Worm (Caenorhabditis elegans) whole organism, L1 larva: ENCODE results near the gene tba-8.

Experiments used
- C04F5.9 ChIP-seq: sonication (generic microtip); optimal IDR thresholded peaks from 2 replicates; lab custom pipeline; 2016; ENCODE audit warnings: missing genetic modification characterization, missing compliant biosample characterization
- C16A3.4 ChIP-seq: fragments of 150-350 bp; optimal IDR thresholded peaks from 2 replicates; lab custom pipeline; 2014; ENCODE audit warnings: missing biosample characterization, missing genetic modification characterization
- C34B4.2 ChIP-seq: sonication (generic microtip); optimal IDR thresholded peaks from 2 replicates; lab custom pipeline; 2017; ENCODE audit warnings: mild to moderate bottlenecking, missing genetic modification characterization, missing compliant biosample characterization
- F16B12.6 ChIP-seq: fragments of 150-350 bp; optimal IDR thresholded peaks from 2 replicates; lab custom pipeline; 2014; ENCODE audit warnings: missing biosample characterization, missing genetic modification characterization
- Y116A8C.19 ChIP-seq: sonication (generic microtip); optimal IDR thresholded peaks from 2 replicates; lab custom pipeline; 2016; ENCODE audit warnings: missing compliant biosample characterization, missing genetic modification characterization, borderline replicate concordance
- aha-1 ChIP-seq: fragments of 150-350 bp; optimal IDR thresholded peaks from 2 replicates; lab custom pipeline; 2014; ENCODE audit warnings: missing biosample characterization, missing genetic modification characterization
- alr-1 ChIP-seq: fragments of 200-800 bp; sonication (Bioruptor generic); optimal IDR thresholded peaks from 2 replicates; lab custom pipeline; 2018; ENCODE audit warnings: borderline replicate concordance, mild to moderate bottlenecking, missing genetic modification characterization, missing compliant biosample characterization
- aly-2 ChIP-seq: fragments of 150-350 bp; optimal IDR thresholded peaks from 2 replicates; lab custom pipeline; 2014; ENCODE audit warnings: missing biosample characterization, missing genetic modification characterization
- ama-1 ChIP-seq: fragments of 150-350 bp; optimal IDR thresholded peaks from 2 replicates; lab custom pipeline; 2014
- blmp-1 ChIP-seq: fragments of 150-350 bp; optimal IDR thresholded peaks from 2 replicates; lab custom pipeline; 2014; ENCODE audit warnings: missing biosample characterization, missing genetic modification characterization
- ceh-8 ChIP-seq: fragments of 200-800 bp; sonication (Bioruptor generic); optimal IDR thresholded peaks from 2 replicates; lab custom pipeline; 2018; ENCODE audit warnings: mild to moderate bottlenecking, missing genetic modification characterization, moderate library complexity, missing compliant biosample characterization
- ceh-82 ChIP-seq, 3 experiments: fragments of 150-350 bp in 1 of 3; sonication (generic microtip) in 2 of 3; optimal IDR thresholded peaks; 2 replicates each; lab custom pipeline; 2014 to 2017; ENCODE audit warnings: missing biosample characterization in 3 of 3, missing genetic modification characterization in 3 of 3
- ces-1 ChIP-seq: fragments of 150-350 bp; optimal IDR thresholded peaks from 2 replicates; lab custom pipeline; 2014; ENCODE audit warnings: missing biosample characterization, missing genetic modification reagents, missing genetic modification characterization
- dpl-1 ChIP-seq, 3 experiments: fragments of 150-350 bp in 2 of 3; sonication (generic microtip) in 1 of 3; optimal IDR thresholded peaks; 2 replicates each; lab custom pipeline; 2014 to 2017; ENCODE audit warnings: missing biosample characterization in 3 of 3, missing genetic modification characterization in 3 of 3, missing genetic modification reagents in 3 of 3
- dsc-1 ChIP-seq: sonication (generic microtip); optimal IDR thresholded peaks from 2 replicates; lab custom pipeline; 2016; ENCODE audit warnings: mild to moderate bottlenecking, missing genetic modification characterization, missing compliant biosample characterization
- egl-13 ChIP-seq: sonication (generic microtip); optimal IDR thresholded peaks from 2 replicates; lab custom pipeline; 2016; ENCODE audit warnings: missing genotype, missing genetic modification reagents, missing genetic modification characterization, missing compliant biosample characterization
- egl-27 ChIP-seq, 2 experiments: fragments of 150-350 bp in 1 of 2; sonication (generic microtip); optimal IDR thresholded peaks; 3 replicates each; lab custom pipeline; 2017 to 2018; ENCODE audit warnings: missing biosample characterization in 2 of 2, missing genetic modification characterization in 2 of 2, missing genetic modification reagents in 2 of 2
- elt-2 ChIP-seq: sonication (generic microtip); optimal IDR thresholded peaks from 2 replicates; lab custom pipeline; 2016; ENCODE audit warnings: missing genetic modification characterization, mild to moderate bottlenecking, inconsistent platforms, missing compliant biosample characterization, missing genetic modification reagents
- elt-3 ChIP-seq, 6 experiments: fragments of 150-350 bp in 1 of 6; sonication (generic microtip); optimal IDR thresholded peaks; 2 replicates each; lab custom pipeline; 2017 to 2018; ENCODE audit warnings: missing biosample characterization in 6 of 6, missing genetic modification characterization in 6 of 6, inconsistent platforms in 1 of 6
- ets-5 ChIP-seq: fragments of 200-800 bp; sonication (Bioruptor generic); IDR thresholded peaks from 2 replicates; pipeline ENCODE4 v1.3.6; 2022; ENCODE audit warnings: missing genetic modification characterization, missing compliant biosample characterization
- fkh-10 ChIP-seq: sonication (generic microtip); optimal IDR thresholded peaks from 2 replicates; lab custom pipeline; 2017; ENCODE audit warnings: missing biosample characterization, missing genetic modification reagents, missing genetic modification characterization
- fkh-4 ChIP-seq: sonication (generic microtip); optimal IDR thresholded peaks from 2 replicates; lab custom pipeline; 2016; ENCODE audit warnings: missing compliant biosample characterization, missing genetic modification characterization, borderline replicate concordance
- hlh-4 ChIP-seq: sonication (generic microtip); optimal IDR thresholded peaks from 2 replicates; lab custom pipeline; 2016; ENCODE audit warnings: mild to moderate bottlenecking, missing genetic modification characterization, missing compliant biosample characterization
- hpl-2 ChIP-seq: fragments of 150-350 bp; optimal IDR thresholded peaks from 2 replicates; lab custom pipeline; 2014; ENCODE audit warnings: missing biosample characterization, missing genetic modification reagents, missing genetic modification characterization
- irx-1 ChIP-seq: sonication (generic microtip); optimal IDR thresholded peaks from 2 replicates; lab custom pipeline; 2016; ENCODE audit warnings: missing genetic modification characterization, missing compliant biosample characterization
- jun-1 ChIP-seq: fragments of 150-350 bp; optimal IDR thresholded peaks from 2 replicates; lab custom pipeline; 2014; ENCODE audit warnings: missing biosample characterization, missing genetic modification reagents, missing genetic modification characterization
- lin-13 ChIP-seq: fragments of 150-350 bp; optimal IDR thresholded peaks from 2 replicates; lab custom pipeline; 2014; ENCODE audit warnings: missing biosample characterization, missing genetic modification reagents, missing genetic modification characterization
- lin-15B ChIP-seq: fragments of 150-350 bp; sonication (generic microtip); optimal IDR thresholded peaks from 3 replicates; lab custom pipeline; 2014; ENCODE audit warnings: missing biosample characterization, missing genetic modification characterization
- lin-35 ChIP-seq, 2 experiments: fragments of 150-350 bp; optimal IDR thresholded peaks; 2 replicates each; lab custom pipeline; 2014; ENCODE audit warnings: missing biosample characterization in 2 of 2, missing genetic modification characterization in 2 of 2, missing genetic modification reagents in 2 of 2
- lir-3 ChIP-seq: sonication (generic microtip); optimal IDR thresholded peaks from 2 replicates; lab custom pipeline; 2016; ENCODE audit warnings: mild to moderate bottlenecking, missing genetic modification characterization, moderate library complexity, missing compliant biosample characterization; ENCODE audit not compliant: poor library complexity
- lsy-2 ChIP-seq, 2 experiments: fragments of 150-350 bp; optimal IDR thresholded peaks; 2 replicates each; lab custom pipeline; 2014; ENCODE audit warnings: missing biosample characterization in 2 of 2, missing genetic modification characterization in 2 of 2
- mab-9 ChIP-seq: fragments of 200-800 bp; sonication (Bioruptor generic); IDR thresholded peaks from 2 replicates; pipeline ENCODE4 v1.3.6; 2022; ENCODE audit warnings: missing genetic modification reagents, missing genetic modification characterization, missing compliant biosample characterization
- mef-2 ChIP-seq: fragments of 150-350 bp; optimal IDR thresholded peaks from 2 replicates; lab custom pipeline; 2014; ENCODE audit warnings: missing biosample characterization, missing genetic modification characterization
- nhr-20 ChIP-seq: sonication (generic microtip); optimal IDR thresholded peaks from 2 replicates; lab custom pipeline; 2016; ENCODE audit warnings: mild to moderate bottlenecking, missing genetic modification characterization, missing compliant biosample characterization
- nhr-28 ChIP-seq: fragments of 150-350 bp; optimal IDR thresholded peaks from 2 replicates; lab custom pipeline; 2014; ENCODE audit warnings: missing biosample characterization, missing genetic modification characterization
- nhr-77 ChIP-seq: fragments of 150-350 bp; optimal IDR thresholded peaks from 2 replicates; lab custom pipeline; 2014; ENCODE audit warnings: missing biosample characterization, missing genetic modification characterization
- nhr-85 ChIP-seq: sonication (generic microtip); peaks from one replicate; lab custom pipeline; 2016; ENCODE audit warnings: missing genetic modification characterization, inconsistent platforms, missing compliant biosample characterization
- nhr-90 ChIP-seq: sonication (generic microtip); optimal IDR thresholded peaks from 2 replicates; lab custom pipeline; 2016; ENCODE audit warnings: mild to moderate bottlenecking, missing genetic modification characterization, missing compliant biosample characterization; ENCODE audit not compliant: poor library complexity
- pax-3 ChIP-seq: fragments of 200-800 bp; sonication (Bioruptor generic); optimal IDR thresholded peaks from 2 replicates; lab custom pipeline; 2018; ENCODE audit warnings: mild to moderate bottlenecking, missing genetic modification characterization, moderate library complexity, missing compliant biosample characterization
- pqm-1 ChIP-seq: sonication (generic microtip); optimal IDR thresholded peaks from 3 replicates; lab custom pipeline; 2017; ENCODE audit warnings: missing biosample characterization, missing genetic modification characterization
- snpc-4 ChIP-seq: fragments of 150-350 bp; optimal IDR thresholded peaks from 2 replicates; lab custom pipeline; 2014; ENCODE audit warnings: missing biosample characterization, missing genetic modification characterization
- sptf-1 ChIP-seq: fragments of 150-350 bp; optimal IDR thresholded peaks from 2 replicates; lab custom pipeline; 2014; ENCODE audit warnings: missing biosample characterization, missing genetic modification characterization
- sup-37 ChIP-seq: fragments of 200-800 bp; sonication (Bioruptor generic); optimal IDR thresholded peaks from 2 replicates; lab custom pipeline; 2018; ENCODE audit warnings: mild to moderate bottlenecking, missing genetic modification characterization, missing compliant biosample characterization
- swsn-7 ChIP-seq: sonication (generic microtip); optimal IDR thresholded peaks from 2 replicates; lab custom pipeline; 2016; ENCODE audit warnings: missing genetic modification characterization, missing compliant biosample characterization
- tbx-2 ChIP-seq: sonication (generic microtip); optimal IDR thresholded peaks from 2 replicates; lab custom pipeline; 2016; ENCODE audit warnings: missing genetic modification characterization, missing compliant biosample characterization
- unc-130 ChIP-seq: fragments of 150-350 bp; optimal IDR thresholded peaks from 2 replicates; lab custom pipeline; 2017; ENCODE audit warnings: missing biosample characterization, missing genetic modification characterization, inconsistent platforms
- unc-30 ChIP-seq: sonication (generic microtip); optimal IDR thresholded peaks from 2 replicates; lab custom pipeline; 2017; ENCODE audit warnings: missing biosample characterization, missing genetic modification characterization
- unc-62 ChIP-seq: fragments of 150-350 bp; optimal IDR thresholded peaks from 2 replicates; lab custom pipeline; 2014; ENCODE audit warnings: missing biosample characterization, missing genetic modification reagents, missing genetic modification characterization
- unc-98 ChIP-seq: fragments of 200-800 bp; sonication (Bioruptor generic); IDR thresholded peaks from 2 replicates; pipeline ENCODE4 v1.3.6; 2022; ENCODE audit warnings: missing genetic modification characterization, missing compliant biosample characterization
- xbp-1 ChIP-seq: sonication (generic microtip); optimal IDR thresholded peaks from 2 replicates; lab custom pipeline; 2016; ENCODE audit warnings: missing genetic modification characterization, missing compliant biosample characterization
- zip-4 ChIP-seq: fragments of 200-800 bp; sonication (Bioruptor generic); optimal IDR thresholded peaks from 2 replicates; lab custom pipeline; 2018; ENCODE audit warnings: mild to moderate bottlenecking, missing genetic modification characterization, moderate library complexity, missing compliant biosample characterization
- ztf-11 ChIP-seq, 2 experiments: sonication (generic microtip); optimal IDR thresholded peaks; 2 replicates each; lab custom pipeline; 2016 to 2017; ENCODE audit warnings: missing genetic modification characterization in 2 of 2, missing biosample characterization in 1 of 2, missing compliant biosample characterization in 1 of 2
- ztf-4 ChIP-seq: fragments of 150-350 bp; optimal IDR thresholded peaks from 2 replicates; lab custom pipeline; 2014; ENCODE audit warnings: missing biosample characterization, missing genetic modification characterization

tba-8 gene

DNA sequence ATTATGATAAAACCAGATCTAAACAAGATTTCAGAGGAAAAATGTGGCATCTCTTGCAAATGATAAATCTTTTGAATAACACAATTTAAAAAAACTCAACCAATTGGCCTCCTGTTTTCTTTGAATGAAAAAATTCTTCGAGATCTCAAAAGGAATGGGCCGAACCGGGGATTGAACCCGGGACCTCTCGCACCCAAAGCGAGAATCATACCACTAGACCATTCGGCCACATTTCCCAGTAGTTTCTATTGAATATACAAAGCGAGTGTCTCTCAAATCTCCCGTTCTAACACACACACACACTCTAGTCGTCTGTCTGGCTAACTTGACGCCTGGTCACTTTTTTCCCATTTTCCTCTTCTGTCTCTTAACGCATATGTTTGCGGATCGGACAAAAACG is 9.4 kb upstream of the tba-8 start (continued):
- TF ChIP-seq unc-98 (GFP tag; lab: Robert Waterston, UW) (no peak), pqm-1 (tag; lab: Kevin White, UChicago) (no peak), irx-1 (tag; lab: Kevin White, UChicago) (peak; percentile 77), ama-1 (lab: Kevin White, UChicago) (no peak), C34B4.2 (no peak), nhr-77 (tag; lab: Kevin White, UChicago) (peak; percentile 48), fkh-10 (GFP tag; lab: Kevin White, UChicago) (peak; percentile 31), C16A3.4 (tag; lab: Kevin White, UChicago) (peak; percentile 67), nhr-20 (tag; lab: Kevin White, UChicago) (peak; percentile 85), nhr-90 (tag; lab: Kevin White, UChicago) (peak; percentile 78), unc-130 (tag; lab: Kevin White, UChicago) (no peak), mab-9 (peak; percentile 48), ztf-11 (tag; optimal IDR thresholded peaks at IDR 0.05; lab: Kevin White, UChicago) (peak in 1 of 2 experiments; percentile 24), dpl-1 (GFP tag; optimal IDR thresholded peaks at IDR 0.05; lab: Kevin White, UChicago) (no peak), elt-3 (tag; optimal IDR thresholded peaks at IDR 0.05; lab: Kevin White, UChicago) (peak in 2 of 6 experiments; percentile 53 to 82), egl-27 (tag; optimal IDR thresholded peaks at IDR 0.05; lab: Kevin White, UChicago) (no peak), blmp-1 (tag; lab: Kevin White, UChicago) (peak; percentile 34), sup-37 (no peak), F16B12.6 (tag; lab: Kevin White, UChicago) (no peak), tbx-2 (tag; lab: Kevin White, UChicago) (peak; percentile 71), xbp-1 (tag; lab: Kevin White, UChicago) (peak; percentile 74), alr-1 (tag; lab: Kevin White, UChicago) (no peak), ces-1 (no peak), fkh-4 (tag; lab: Kevin White, UChicago) (no peak), lin-13 (GFP tag; lab: Kevin White, UChicago) (peak; percentile 5), ets-5 (GFP tag; lab: Robert Waterston, UW) (no peak), aha-1 (peak; percentile 18), lir-3 (tag; lab: Kevin White, UChicago) (peak; percentile 62), aly-2 (tag; lab: Kevin White, UChicago) (no peak), swsn-7 (tag; lab: Kevin White, UChicago) (peak; percentile 70), nhr-85 (peak; percentile 48), egl-13 (tag; lab: Kevin White, UChicago) (peak; percentile 27), jun-1 (tag; lab: Kevin White, UChicago) (peak; percentile 60), C04F5.9 (tag; lab: Kevin White, UChicago) (no peak), unc-30 (no peak), mef-2 (no peak), ztf-4 (tag; lab: Kevin White, UChicago) (peak; percentile 35), nhr-28 (tag; lab: Kevin White, UChicago) (no peak), hlh-4 (tag; lab: Kevin White, UChicago) (no peak), hpl-2 (GFP tag; lab: Kevin White, UChicago) (no peak), sptf-1 (tag; lab: Kevin White, UChicago) (no peak), ceh-8 (GFP tag; lab: Kevin White, UChicago) (peak; percentile 77), Y116A8C.19 (tag; lab: Kevin White, UChicago) (no peak), pax-3 (tag; lab: Kevin White, UChicago) (peak; percentile 12), unc-62 (GFP tag; lab: Kevin White, UChicago) (no peak), lsy-2 (tag; optimal IDR thresholded peaks at IDR 0.05; lab: Kevin White, UChicago) (peak; percentile 63 to 68), lin-35 (GFP tag; optimal IDR thresholded peaks at IDR 0.05; lab: Kevin White, UChicago) (peak; percentile 36 to 61), elt-2 (tag; lab: Kevin White, UChicago) (peak; percentile 9), ceh-82 (tag; optimal IDR thresholded peaks at IDR 0.05; lab: Kevin White, UChicago) (peak; percentile 41 to 74 (median 70)), zip-4 (GFP tag; lab: Kevin White, UChicago) (peak; percentile 27), snpc-4 (tag; lab: Kevin White, UChicago) (peak; percentile 28), lin-15B (tag; lab: Kevin White, UChicago) (no peak), dsc-1 (tag; lab: Kevin White, UChicago) (peak; percentile 87)
